Fruit fly (Drosophila melanogaster): ENCODE results near the gene Vtld.

Vtld gene

DNA sequence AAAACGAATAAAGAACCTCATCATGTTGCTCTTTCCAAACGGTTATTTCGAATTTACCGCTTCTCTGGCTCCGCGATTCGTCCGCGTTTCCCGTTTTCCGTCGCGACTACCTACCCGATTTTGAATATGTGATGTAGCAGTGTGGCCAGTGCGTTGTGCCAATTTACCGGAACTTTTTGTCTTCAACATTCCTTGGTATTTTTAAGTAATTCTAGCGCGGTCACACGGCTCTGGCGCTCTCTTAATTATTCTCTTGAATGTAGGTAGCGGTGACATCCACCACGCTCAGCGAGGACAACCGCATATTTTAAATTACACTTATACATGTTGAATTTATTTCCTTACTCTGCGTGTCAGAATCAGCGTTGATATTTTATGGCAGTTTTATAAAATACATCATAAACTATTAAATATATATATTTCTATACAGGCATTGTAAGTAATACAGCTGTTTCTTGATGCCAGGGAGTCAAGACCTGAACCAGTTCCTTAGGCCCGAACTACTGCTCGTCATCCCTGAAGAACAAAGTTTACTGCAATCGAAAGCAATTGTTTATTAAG is 33.3 kb downstream of the Vtld start, which contains the start of the genes CG42637, Gyc76C and SREBP (continued):
- TF ChIP-seq bsh (GFP tag; optimal IDR thresholded peaks at IDR 0.05) (no peak), sug (tag; optimal IDR thresholded peaks at IDR 0.05) (peak; percentile 34), Awh (GFP tag; IDR thresholded peaks at IDR 0.05) (no peak), CG1792 (GFP tag; optimal IDR thresholded peaks at IDR 0.05) (no peak), Hr51 (GFP tag; optimal IDR thresholded peaks at IDR 0.05) (no peak), Meics (GFP tag; optimal IDR thresholded peaks at IDR 0.05) (peak; percentile 7), CG32532 (GFP tag; IDR thresholded peaks at IDR 0.05) (no peak), twi (tag; optimal IDR thresholded peaks at IDR 0.05) (no peak), crol (GFP tag; IDR thresholded peaks at IDR 0.05) (no peak), nmo (GFP tag; optimal IDR thresholded peaks at IDR 0.05) (peak; percentile 40), lmd (GFP tag; IDR thresholded peaks at IDR 0.05) (no peak), jumu (GFP tag; optimal IDR thresholded peaks at IDR 0.05) (no peak), CG12659 (GFP tag; optimal IDR thresholded peaks at IDR 0.05) (peak; percentile 75), fd3F (GFP tag; optimal IDR thresholded peaks at IDR 0.05) (no peak), her (GFP tag; optimal IDR thresholded peaks at IDR 0.05) (peak; percentile 13), sens (GFP tag) (no peak), chm (GFP tag; IDR thresholded peaks at IDR 0.05) (peak; percentile 81), dmrt11E (tag; optimal IDR thresholded peaks at IDR 0.05) (peak; percentile 1), Sin3A (optimal IDR thresholded peaks at IDR 0.05) (peak; percentile 47), gt (GFP tag; IDR thresholded peaks at IDR 0.05) (no peak), p53 (GFP tag; optimal IDR thresholded peaks at IDR 0.05) (peak; percentile 2), Usf (GFP tag; optimal IDR thresholded peaks at IDR 0.05) (no peak), CG9797 (GFP tag; optimal IDR thresholded peaks at IDR 0.05) (peak; percentile 96), CG9215 (GFP tag; IDR thresholded peaks at IDR 0.05) (no peak), HLH3B (GFP tag; IDR thresholded peaks at IDR 0.05) (no peak), stwl (tag; optimal IDR thresholded peaks at IDR 0.05) (peak; percentile 95), CG6765 (GFP tag; optimal IDR thresholded peaks at IDR 0.05) (peak; percentile 1), wdn (GFP tag; IDR thresholded peaks at IDR 0.05) (no peak), CG18619 (GFP tag; optimal IDR thresholded peaks at IDR 0.05) (peak; percentile 2), CG18476 (GFP tag; optimal IDR thresholded peaks at IDR 0.05) (no peak), dm (GFP tag; optimal IDR thresholded peaks at IDR 0.05) (no peak), CG9609 (GFP tag; optimal IDR thresholded peaks at IDR 0.05) (no peak), CG8089 (GFP tag; optimal IDR thresholded peaks at IDR 0.05) (no peak), HLH54F (GFP tag; optimal IDR thresholded peaks at IDR 0.05) (no peak), maf-S (GFP tag; optimal IDR thresholded peaks at IDR 0.05) (no peak), ERR (GFP tag; optimal IDR thresholded peaks at IDR 0.05) (no peak), NC2α (GFP tag; optimal IDR thresholded peaks at IDR 0.05) (no peak), Gug (GFP tag; IDR thresholded peaks at IDR 0.05) (no peak), wor (GFP tag; IDR thresholded peaks at IDR 0.05) (no peak), abd-A (tag; optimal IDR thresholded peaks at IDR 0.05) (peak; percentile 60), Lhr (GFP tag; optimal IDR thresholded peaks at IDR 0.05) (peak; percentile 93), CG12391 (tag; optimal IDR thresholded peaks at IDR 0.05) (peak; percentile 40), Bgb (GFP tag; IDR thresholded peaks at IDR 0.05; ENCODE audit: partially characterized antibody) (peak; percentile 57)

Data from whole organism, embryonic.